Worm (Caenorhabditis elegans) whole organism, young adult: Measurements from ENCODE around the gene fkb-1.

Experiments
- B0019.2 ChIP-seq: fragments of 200-800 bp; sonication (Bioruptor generic); conservative IDR thresholded peaks from 2 replicates; pipeline ENCODE4 v1.3.6; 2022; ENCODE audit warnings: missing genetic modification reagents, missing genetic modification characterization, missing compliant biosample characterization
- B0261.1 ChIP-seq: sonication (generic microtip); optimal IDR thresholded peaks from 2 replicates; lab custom pipeline; 2016; ENCODE audit warnings: mild to moderate bottlenecking, missing genetic modification characterization, moderate library complexity, missing compliant biosample characterization
- D2030.7 ChIP-seq: fragments of 200-800 bp; sonication (Bioruptor generic); IDR thresholded peaks from 2 replicates; pipeline ENCODE4 v1.3.6; 2022; ENCODE audit warnings: missing genetic modification reagents, missing genetic modification characterization, missing compliant biosample characterization
- F37B4.10 ChIP-seq: fragments of 200-800 bp; sonication (Bioruptor generic); IDR thresholded peaks from 2 replicates; pipeline ENCODE4 v1.3.6; 2022; ENCODE audit warnings: missing genetic modification characterization, missing compliant biosample characterization
- F52B5.7 ChIP-seq: sonication (generic microtip); optimal IDR thresholded peaks from 2 replicates; lab custom pipeline; 2016; ENCODE audit warnings: mild to moderate bottlenecking, missing genetic modification characterization, missing compliant biosample characterization
- F55B11.4 ChIP-seq: sonication (generic microtip); optimal IDR thresholded peaks from 2 replicates; lab custom pipeline; 2016; ENCODE audit warnings: missing compliant biosample characterization, missing genetic modification characterization, borderline replicate concordance; ENCODE audit not compliant: insufficient read depth
- F57A8.1 ChIP-seq: fragments of 200-800 bp; sonication (Bioruptor generic); optimal IDR thresholded peaks from 2 replicates; lab custom pipeline; 2018; ENCODE audit warnings: mild to moderate bottlenecking, missing genetic modification characterization, moderate library complexity, missing compliant biosample characterization
- K12H6.12 ChIP-seq: fragments of 200-800 bp; sonication (Bioruptor generic); optimal IDR thresholded peaks from 2 replicates; lab custom pipeline; 2018; ENCODE audit warnings: mild to moderate bottlenecking, missing genetic modification characterization, missing compliant biosample characterization
- T07F8.4 ChIP-seq: sonication (generic microtip); optimal IDR thresholded peaks from 2 replicates; lab custom pipeline; 2016; ENCODE audit warnings: mild to moderate bottlenecking, missing genetic modification characterization, moderate library complexity, missing compliant biosample characterization
- T26A5.8 ChIP-seq: sonication (generic microtip); optimal IDR thresholded peaks from 2 replicates; lab custom pipeline; 2016; ENCODE audit warnings: missing genetic modification characterization, missing compliant biosample characterization
- Y56A3A.18 ChIP-seq: fragments of 200-800 bp; sonication (Bioruptor generic); IDR thresholded peaks from 2 replicates; pipeline ENCODE4 v1.3.6; 2022; ENCODE audit warnings: missing genetic modification reagents, missing genetic modification characterization, missing compliant biosample characterization
- ama-1 ChIP-seq, 3 experiments: fragments of 150-350 bp in 1 of 3; sonication (generic microtip) in 2 of 3; optimal IDR thresholded peaks; 2 replicates each; lab custom pipeline; 2014 to 2018; ENCODE audit warnings: missing biosample characterization in 2 of 3, missing genetic modification characterization in 2 of 3, missing genetic modification reagents in 2 of 3
- attf-6 ChIP-seq: fragments of 200-800 bp; sonication (Bioruptor generic); IDR thresholded peaks from 2 replicates; pipeline ENCODE4 v1.3.6; 2022; ENCODE audit warnings: missing genetic modification reagents, missing genetic modification characterization, missing compliant biosample characterization
- bed-1 ChIP-seq: fragments of 200-800 bp; sonication (Bioruptor generic); IDR thresholded peaks from 2 replicates; pipeline ENCODE4 v1.3.6; 2022; ENCODE audit warnings: missing genetic modification reagents, missing genetic modification characterization, missing compliant biosample characterization
- ccch-3 ChIP-seq: fragments of 200-800 bp; sonication (Bioruptor generic); optimal IDR thresholded peaks from 2 replicates; lab custom pipeline; 2018; ENCODE audit warnings: mild to moderate bottlenecking, missing genetic modification characterization, missing compliant biosample characterization
- ceh-100 ChIP-seq: fragments of 200-800 bp; sonication (Bioruptor generic); IDR thresholded peaks from 2 replicates; pipeline ENCODE4 v1.3.6; 2022; ENCODE audit warnings: missing genetic modification reagents, missing genetic modification characterization, missing compliant biosample characterization
- ceh-40 ChIP-seq: fragments of 200-800 bp; sonication (Bioruptor generic); IDR thresholded peaks from 2 replicates; pipeline ENCODE4 v1.3.6; 2022; ENCODE audit warnings: missing genetic modification characterization, missing compliant biosample characterization
- ceh-79 ChIP-seq: sonication (generic microtip); optimal IDR thresholded peaks from 2 replicates; lab custom pipeline; 2017; ENCODE audit warnings: mild to moderate bottlenecking, missing genetic modification characterization, missing compliant biosample characterization
- ceh-91 ChIP-seq: fragments of 200-800 bp; sonication (Bioruptor generic); IDR thresholded peaks from 2 replicates; pipeline ENCODE4 v1.3.6; 2022; ENCODE audit warnings: missing genetic modification reagents, missing genetic modification characterization, missing compliant biosample characterization
- dpff-1 ChIP-seq: sonication (generic microtip); optimal IDR thresholded peaks from 2 replicates; lab custom pipeline; 2017; ENCODE audit warnings: mild to moderate bottlenecking, missing genetic modification characterization, missing compliant biosample characterization
- efl-1 ChIP-seq: fragments of 150-350 bp; optimal IDR thresholded peaks from 2 replicates; lab custom pipeline; 2014; ENCODE audit warnings: missing biosample characterization, missing genetic modification reagents, missing genetic modification characterization
- ets-4 ChIP-seq: fragments of 200-800 bp; sonication (Bioruptor generic); optimal IDR thresholded peaks from 2 replicates; lab custom pipeline; 2018; ENCODE audit warnings: mild to moderate bottlenecking, missing genetic modification characterization, missing compliant biosample characterization
- hlh-12 ChIP-seq: sonication (generic microtip); optimal IDR thresholded peaks from 2 replicates; lab custom pipeline; 2016; ENCODE audit warnings: missing genetic modification characterization, missing compliant biosample characterization
- hmg-1.2 ChIP-seq: fragments of 200-800 bp; sonication (Bioruptor generic); IDR thresholded peaks from 2 replicates; pipeline ENCODE4 v1.3.6; 2022; ENCODE audit warnings: missing genetic modification reagents, missing genetic modification characterization, missing compliant biosample characterization
- hrde-1 ChIP-seq: sonication (generic microtip); optimal IDR thresholded peaks from 2 replicates; lab custom pipeline; 2016; ENCODE audit warnings: missing genetic modification characterization, mild to moderate bottlenecking, missing compliant biosample characterization, moderate library complexity, missing genotype, missing genetic modification reagents, borderline replicate concordance
- hsf-1 ChIP-seq: fragments of 200-800 bp; sonication (Bioruptor generic); IDR thresholded peaks from 2 replicates; pipeline ENCODE4 v1.3.6; 2022; ENCODE audit warnings: missing genetic modification reagents, missing genetic modification characterization, missing compliant biosample characterization
- let-607 ChIP-seq, 2 experiments: fragments of 200-800 bp in 1 of 2; sonication (Bioruptor generic) in 1 of 2; sonication (generic microtip) in 1 of 2; optimal IDR thresholded peaks; 2 replicates each; lab custom pipeline; 2016 to 2018; ENCODE audit warnings: mild to moderate bottlenecking in 2 of 2, missing compliant biosample characterization in 2 of 2, missing genetic modification characterization in 2 of 2, moderate library complexity in 2 of 2, missing genotype in 1 of 2
- lin-35 ChIP-seq, 3 experiments: fragments of 150-350 bp in 2 of 3; sonication (generic microtip) in 1 of 3; optimal IDR thresholded peaks; 2 replicates each; lab custom pipeline; 2014 to 2018; ENCODE audit warnings: missing biosample characterization in 3 of 3, missing genetic modification characterization in 3 of 3, missing genetic modification reagents in 3 of 3
- lin-54 ChIP-seq: fragments of 200-800 bp; sonication (Bioruptor generic); optimal IDR thresholded peaks from 2 replicates; lab custom pipeline; 2018; ENCODE audit warnings: mild to moderate bottlenecking, missing genetic modification characterization, missing compliant biosample characterization
- lir-1 ChIP-seq: fragments of 200-800 bp; sonication (Bioruptor generic); conservative IDR thresholded peaks from 2 replicates; pipeline ENCODE4 v1.3.6; 2022; ENCODE audit warnings: missing genetic modification reagents, missing genetic modification characterization, missing compliant biosample characterization
- lsy-27 ChIP-seq: sonication (generic microtip); optimal IDR thresholded peaks from 2 replicates; lab custom pipeline; 2017; ENCODE audit warnings: missing genetic modification characterization, mild to moderate bottlenecking, missing compliant biosample characterization, antibody characterized with exemption, missing genotype, borderline replicate concordance; ENCODE audit not compliant: insufficient read depth
- madf-6 ChIP-seq: fragments of 200-800 bp; sonication (Bioruptor generic); IDR thresholded peaks from 2 replicates; pipeline ENCODE4 v1.3.6; 2022; ENCODE audit warnings: missing genetic modification reagents, missing genetic modification characterization, missing compliant biosample characterization
- nfyb-1 ChIP-seq: fragments of 200-800 bp; sonication (Bioruptor generic); IDR thresholded peaks from 2 replicates; pipeline ENCODE4 v1.3.6; 2022; ENCODE audit warnings: missing genetic modification reagents, missing genetic modification characterization, missing compliant biosample characterization
- nhr-179 ChIP-seq: sonication (generic microtip); optimal IDR thresholded peaks from 2 replicates; lab custom pipeline; 2016; ENCODE audit warnings: mild to moderate bottlenecking, missing genetic modification characterization, missing compliant biosample characterization
- nhr-27 ChIP-seq: fragments of 200-800 bp; sonication (Bioruptor generic); optimal IDR thresholded peaks from 2 replicates; lab custom pipeline; 2018; ENCODE audit warnings: mild to moderate bottlenecking, missing genetic modification characterization, moderate library complexity, missing compliant biosample characterization
- nhr-80 ChIP-seq: sonication (generic microtip); optimal IDR thresholded peaks from 2 replicates; lab custom pipeline; 2016; ENCODE audit warnings: missing genetic modification characterization, missing compliant biosample characterization
- pbrm-1 ChIP-seq: fragments of 200-800 bp; sonication (Bioruptor generic); IDR thresholded peaks from 2 replicates; pipeline ENCODE4 v1.3.6; 2022; ENCODE audit warnings: missing genetic modification reagents, missing genetic modification characterization, missing compliant biosample characterization
- rcor-1 ChIP-seq: fragments of 200-800 bp; sonication (Bioruptor generic); IDR thresholded peaks from 2 replicates; pipeline ENCODE4 v1.3.6; 2022; ENCODE audit warnings: missing genetic modification reagents, missing genetic modification characterization, missing compliant biosample characterization
- sdz-38 ChIP-seq: sonication (generic microtip); optimal IDR thresholded peaks from 2 replicates; lab custom pipeline; 2016; ENCODE audit warnings: missing genotype, missing genetic modification characterization, missing compliant biosample characterization
- tlf-1 ChIP-seq: fragments of 200-800 bp; sonication (Bioruptor generic); optimal IDR thresholded peaks from 2 replicates; lab custom pipeline; 2018; ENCODE audit warnings: mild to moderate bottlenecking, missing genetic modification characterization, missing compliant biosample characterization
- unc-130 ChIP-seq: sonication (generic microtip); optimal IDR thresholded peaks from 2 replicates; lab custom pipeline; 2016; ENCODE audit warnings: missing genetic modification reagents, missing genetic modification characterization, missing compliant biosample characterization
- xnd-1 ChIP-seq: sonication (generic microtip); optimal IDR thresholded peaks from 2 replicates; lab custom pipeline; 2016; ENCODE audit warnings: missing genotype, missing genetic modification reagents, missing genetic modification characterization, missing compliant biosample characterization
- ztf-28 ChIP-seq: fragments of 200-800 bp; sonication (Bioruptor generic); IDR thresholded peaks from 2 replicates; pipeline ENCODE4 v1.3.6; 2022; ENCODE audit warnings: missing genetic modification reagents, missing genetic modification characterization, missing compliant biosample characterization

fkb-1 gene

ce11 chrIV:11048871-11049270, 12.5 kb downstream of the fkb-1 start, which contains the start of gene F36H1.11 (continued):
- TF ChIP-seq lin-35 (GFP tag; optimal IDR thresholded peaks at IDR 0.05; lab: Kevin White, UChicago) = no peak

ce11 chrIV:11049806-11050205, 13.4 kb downstream of the fkb-1 start, which contains the start of gene F36H1.3:
F36H1.3 (plus strand) TSS chrIV:11050128.
- TF ChIP-seq nfyb-1 (GFP tag; lab: Robert Waterston, UW) = no peak
- no peak for TF ChIP-seq pbrm-1
- no peak for TF ChIP-seq F55B11.4 (tag; lab: Kevin White, UChicago)

- no peak for TF ChIP-seq pbrm-1
- TF ChIP-seq T07F8.4 (tag; lab: Kevin White, UChicago) = no peak
- no peak for TF ChIP-seq ceh-91 (GFP tag; lab: Robert Waterston, UW)
- no peak for TF ChIP-seq bed-1 (GFP tag; lab: Robert Waterston, UW)
- no peak for TF ChIP-seq ama-1 (optimal IDR thresholded peaks at IDR 0.05; lab: Kevin White, UChicago)
- TF ChIP-seq ama-1 (GFP tag; optimal IDR thresholded peaks at IDR 0.05; lab: Kevin White, UChicago) = no peak
- no peak for TF ChIP-seq tlf-1 (GFP tag; lab: Kevin White, UChicago)
- no peak for TF ChIP-seq hlh-12 (tag; lab: Kevin White, UChicago)
- TF ChIP-seq B0019.2 (GFP tag; lab: Robert Waterston, UW) = no peak
- TF ChIP-seq K12H6.12 = no peak
- no peak for TF ChIP-seq T26A5.8 (tag; lab: Kevin White, UChicago)
- TF ChIP-seq nhr-179 = no peak
- TF ChIP-seq ccch-3 (GFP tag; lab: Kevin White, UChicago) = no peak
- no peak for TF ChIP-seq Y56A3A.18 (GFP tag; lab: Robert Waterston, UW)
- no peak for TF ChIP-seq ceh-40 (GFP tag; lab: Robert Waterston, UW)
- TF ChIP-seq nhr-80 (tag; lab: Kevin White, UChicago) = no peak
Observed at ce11 chrIV:11051963-11052362, 15.6 kb downstream of the fkb-1 start.

- TF ChIP-seq B0261.1 (tag; lab: Kevin White, UChicago) (no peak), lsy-27 (tag; lab: Kevin White, UChicago) (no peak), D2030.7 (GFP tag; lab: Robert Waterston, UW) (peak; percentile 53; the same call in 1 of the 2 replicates), lin-54 (GFP tag; lab: Kevin White, UChicago) (no peak), xnd-1 (no peak), ztf-28 (no peak), nhr-27 (no peak), let-607 (tag; optimal IDR thresholded peaks at IDR 0.05; lab: Kevin White, UChicago) (no peak), hrde-1 (tag; lab: Kevin White, UChicago) (no peak), rcor-1 (0 out of 2 replicates have a peak, but pooled peaks have one; percentile 25), F52B5.7 (no peak), F57A8.1 (GFP tag; lab: Kevin White, UChicago) (no peak), lir-1 (GFP tag; lab: Robert Waterston, UW) (no peak), hmg-1.2 (GFP tag; lab: Robert Waterston, UW) (peak; percentile 91), sdz-38 (tag; lab: Kevin White, UChicago) (no peak), hsf-1 (GFP tag; lab: Robert Waterston, UW) (no peak), dpff-1 (tag; lab: Kevin White, UChicago) (no peak), attf-6 (GFP tag; lab: Robert Waterston, UW) (no peak), ets-4 (GFP tag; lab: Kevin White, UChicago) (no peak), F37B4.10 (no peak), madf-6 (peak; percentile 56; the same call in 1 of the 2 replicates), ccch-3 (GFP tag; lab: Kevin White, UChicago) (no peak), nhr-80 (tag; lab: Kevin White, UChicago) (no peak), ceh-100 (GFP tag; lab: Robert Waterston, UW) (peak; percentile 93), unc-130 (GFP tag; lab: Kevin White, UChicago) (no peak), ceh-79 (no peak), efl-1 (GFP tag; lab: Kevin White, UChicago) (no peak)
Observed at ce11 chrIV:11053652-11054317, 17.4 kb downstream of the fkb-1 start, which contains the start of the genes F36H1.12 and lin-3. F36H1.12 (minus strand) TSS chrIV:11053702. lin-3 (plus strand) TSS chrIV:11054308.
